Worm (Caenorhabditis elegans) whole organism, young adult: ENCODE measurements around the gene pro-1.

ENCODE experiments used
- B0336.3 ChIP-seq: fragments of 200-800 bp; sonication (Bioruptor generic); IDR thresholded peaks from 2 replicates; pipeline ENCODE4 v1.3.6; 2022; ENCODE audit warnings: missing genetic modification characterization, missing compliant biosample characterization
- C17E4.6 ChIP-seq: fragments of 200-800 bp; sonication (Bioruptor generic); IDR thresholded peaks from 2 replicates; pipeline ENCODE4 v1.3.6; 2022; ENCODE audit warnings: missing genetic modification reagents, missing genetic modification characterization, missing compliant biosample characterization
- F37B4.10 ChIP-seq: fragments of 200-800 bp; sonication (Bioruptor generic); IDR thresholded peaks from 2 replicates; pipeline ENCODE4 v1.3.6; 2022; ENCODE audit warnings: missing genetic modification characterization, missing compliant biosample characterization
- Y53G8AR.9 ChIP-seq: fragments of 200-800 bp; sonication (Bioruptor generic); conservative IDR thresholded peaks from 2 replicates; pipeline ENCODE4 v1.3.6; 2022; ENCODE audit warnings: missing genetic modification reagents, missing genetic modification characterization, missing compliant biosample characterization
- Y95B8A.8 ChIP-seq: fragments of 200-800 bp; sonication (Bioruptor generic); IDR thresholded peaks from 2 replicates; pipeline ENCODE4 v1.3.6; 2022; ENCODE audit warnings: missing genetic modification reagents, missing genetic modification characterization, missing compliant biosample characterization
- ama-1 ChIP-seq, 3 experiments: fragments of 150-350 bp in 1 of 3; sonication (generic microtip) in 2 of 3; optimal IDR thresholded peaks; 2 replicates each; lab custom pipeline; 2014 to 2018; ENCODE audit warnings: missing biosample characterization in 2 of 3, missing genetic modification characterization in 2 of 3, missing genetic modification reagents in 2 of 3
- aptf-2 ChIP-seq: fragments of 200-800 bp; sonication (Bioruptor generic); conservative IDR thresholded peaks from 2 replicates; pipeline ENCODE4 v1.3.6; 2022; ENCODE audit warnings: missing genetic modification reagents, missing genetic modification characterization, missing compliant biosample characterization
- athp-1 ChIP-seq: sonication (generic microtip); optimal IDR thresholded peaks from 2 replicates; lab custom pipeline; 2017; ENCODE audit warnings: mild to moderate bottlenecking, missing genetic modification characterization, missing compliant biosample characterization
- attf-3 ChIP-seq: fragments of 200-800 bp; sonication (Bioruptor generic); conservative IDR thresholded peaks from 2 replicates; pipeline ENCODE4 v1.3.6; 2022; ENCODE audit warnings: missing genetic modification reagents, missing genetic modification characterization, missing compliant biosample characterization
- attf-6 ChIP-seq: fragments of 200-800 bp; sonication (Bioruptor generic); IDR thresholded peaks from 2 replicates; pipeline ENCODE4 v1.3.6; 2022; ENCODE audit warnings: missing genetic modification reagents, missing genetic modification characterization, missing compliant biosample characterization
- bed-1 ChIP-seq: fragments of 200-800 bp; sonication (Bioruptor generic); IDR thresholded peaks from 2 replicates; pipeline ENCODE4 v1.3.6; 2022; ENCODE audit warnings: missing genetic modification reagents, missing genetic modification characterization, missing compliant biosample characterization
- ccch-3 ChIP-seq: fragments of 200-800 bp; sonication (Bioruptor generic); optimal IDR thresholded peaks from 2 replicates; lab custom pipeline; 2018; ENCODE audit warnings: mild to moderate bottlenecking, missing genetic modification characterization, missing compliant biosample characterization
- cebp-1 ChIP-seq, 2 experiments: fragments of 200-800 bp in 1 of 2; sonication (Bioruptor generic) in 1 of 2; sonication (generic microtip) in 1 of 2; IDR thresholded peaks in 1 of 2; optimal IDR thresholded peaks in 1 of 2; 2 replicates each; pipeline versions ENCODE4 v1.3.6 to Lab custom; 2017 to 2022; ENCODE audit warnings: missing compliant biosample characterization in 2 of 2, missing genetic modification characterization in 2 of 2, mild to moderate bottlenecking in 1 of 2, missing genetic modification reagents in 1 of 2, moderate library complexity in 1 of 2
- chd-7 ChIP-seq: sonication (generic microtip); optimal IDR thresholded peaks from 2 replicates; lab custom pipeline; 2016; ENCODE audit warnings: mild to moderate bottlenecking, missing genetic modification characterization, moderate library complexity, missing compliant biosample characterization
- dox-1 ChIP-seq: fragments of 200-800 bp; sonication (Bioruptor generic); IDR thresholded peaks from 2 replicates; pipeline ENCODE4 v1.3.6; 2022; ENCODE audit warnings: missing genetic modification reagents, missing genetic modification characterization, missing compliant biosample characterization
- ekl-4 ChIP-seq: fragments of 200-800 bp; sonication (Bioruptor generic); IDR thresholded peaks from 2 replicates; pipeline ENCODE4 v1.3.6; 2022; ENCODE audit warnings: missing genetic modification reagents, missing genetic modification characterization, missing compliant biosample characterization
- fkh-3 ChIP-seq: sonication (generic microtip); optimal IDR thresholded peaks from 2 replicates; lab custom pipeline; 2016; ENCODE audit warnings: mild to moderate bottlenecking, missing genetic modification characterization, missing compliant biosample characterization
- him-1 ChIP-seq: sonication (generic microtip); optimal IDR thresholded peaks from 2 replicates; lab custom pipeline; 2016; ENCODE audit warnings: missing genotype, missing genetic modification reagents, missing genetic modification characterization, missing compliant biosample characterization
- hlh-12 ChIP-seq: sonication (generic microtip); optimal IDR thresholded peaks from 2 replicates; lab custom pipeline; 2016; ENCODE audit warnings: missing genetic modification characterization, missing compliant biosample characterization
- hlh-26 ChIP-seq: fragments of 200-800 bp; sonication (Bioruptor generic); conservative IDR thresholded peaks from 2 replicates; pipeline ENCODE4 v1.3.6; 2022; ENCODE audit warnings: missing genetic modification reagents, missing genetic modification characterization, missing compliant biosample characterization
- hmg-1.2 ChIP-seq: fragments of 200-800 bp; sonication (Bioruptor generic); IDR thresholded peaks from 2 replicates; pipeline ENCODE4 v1.3.6; 2022; ENCODE audit warnings: missing genetic modification reagents, missing genetic modification characterization, missing compliant biosample characterization
- hsf-1 ChIP-seq: fragments of 200-800 bp; sonication (Bioruptor generic); IDR thresholded peaks from 2 replicates; pipeline ENCODE4 v1.3.6; 2022; ENCODE audit warnings: missing genetic modification reagents, missing genetic modification characterization, missing compliant biosample characterization
- let-526 ChIP-seq: fragments of 200-800 bp; sonication (Bioruptor generic); IDR thresholded peaks from 2 replicates; pipeline ENCODE4 v1.3.6; 2022; ENCODE audit warnings: missing genetic modification reagents, missing genetic modification characterization, missing compliant biosample characterization
- let-607 ChIP-seq, 2 experiments: fragments of 200-800 bp in 1 of 2; sonication (Bioruptor generic) in 1 of 2; sonication (generic microtip) in 1 of 2; optimal IDR thresholded peaks; 2 replicates each; lab custom pipeline; 2016 to 2018; ENCODE audit warnings: mild to moderate bottlenecking in 2 of 2, missing compliant biosample characterization in 2 of 2, missing genetic modification characterization in 2 of 2, moderate library complexity in 2 of 2, missing genotype in 1 of 2
- lin-26 ChIP-seq: fragments of 200-800 bp; sonication (Bioruptor generic); IDR thresholded peaks from 2 replicates; pipeline ENCODE4 v1.3.6; 2022; ENCODE audit warnings: missing genetic modification reagents, missing genetic modification characterization, missing compliant biosample characterization
- lin-35 ChIP-seq, 3 experiments: fragments of 150-350 bp in 2 of 3; sonication (generic microtip) in 1 of 3; optimal IDR thresholded peaks; 2 replicates each; lab custom pipeline; 2014 to 2018; ENCODE audit warnings: missing biosample characterization in 3 of 3, missing genetic modification characterization in 3 of 3, missing genetic modification reagents in 3 of 3
- lin-40 ChIP-seq: sonication (generic microtip); optimal IDR thresholded peaks from 2 replicates; lab custom pipeline; 2016; ENCODE audit warnings: missing genetic modification characterization, mild to moderate bottlenecking, missing compliant biosample characterization, missing genotype, missing genetic modification reagents
- madf-3 ChIP-seq: fragments of 200-800 bp; sonication (Bioruptor generic); IDR thresholded peaks from 2 replicates; pipeline ENCODE4 v1.3.6; 2022; ENCODE audit warnings: missing genetic modification reagents, missing genetic modification characterization, missing compliant biosample characterization
- nfya-2 ChIP-seq: fragments of 200-800 bp; sonication (Bioruptor generic); IDR thresholded peaks from 2 replicates; pipeline ENCODE4 v1.3.6; 2022; ENCODE audit warnings: missing genetic modification reagents, missing genetic modification characterization, missing compliant biosample characterization
- nfyb-1 ChIP-seq: fragments of 200-800 bp; sonication (Bioruptor generic); IDR thresholded peaks from 2 replicates; pipeline ENCODE4 v1.3.6; 2022; ENCODE audit warnings: missing genetic modification reagents, missing genetic modification characterization, missing compliant biosample characterization
- nhr-120 ChIP-seq: fragments of 200-800 bp; sonication (Bioruptor generic); IDR thresholded peaks from 2 replicates; pipeline ENCODE4 v1.3.6; 2022; ENCODE audit warnings: missing genetic modification characterization, missing compliant biosample characterization
- nhr-90 ChIP-seq: sonication (generic microtip); optimal IDR thresholded peaks from 2 replicates; lab custom pipeline; 2016; ENCODE audit warnings: missing genotype, mild to moderate bottlenecking, missing genetic modification characterization, missing compliant biosample characterization
- pha-4 ChIP-seq: fragments of 150-350 bp; sonication (generic microtip); optimal IDR thresholded peaks from 2 replicates; lab custom pipeline; 2014; ENCODE audit warnings: missing biosample characterization, missing genetic modification reagents, missing genetic modification characterization
- rcor-1 ChIP-seq: fragments of 200-800 bp; sonication (Bioruptor generic); IDR thresholded peaks from 2 replicates; pipeline ENCODE4 v1.3.6; 2022; ENCODE audit warnings: missing genetic modification reagents, missing genetic modification characterization, missing compliant biosample characterization
- rpc-1 ChIP-seq, 2 experiments: fragments of 150-350 bp in 1 of 2; sonication (generic microtip) in 1 of 2; optimal IDR thresholded peaks; 2 replicates each; lab custom pipeline; 2014 to 2018; ENCODE audit warnings: missing biosample characterization in 1 of 2, missing genetic modification characterization in 1 of 2, missing genetic modification reagents in 1 of 2, missing genotype in 1 of 2
- somi-1 ChIP-seq: fragments of 200-800 bp; sonication (Bioruptor generic); optimal IDR thresholded peaks from 2 replicates; lab custom pipeline; 2018; ENCODE audit warnings: mild to moderate bottlenecking, missing genetic modification characterization, missing compliant biosample characterization
- tlf-1 ChIP-seq: fragments of 200-800 bp; sonication (Bioruptor generic); optimal IDR thresholded peaks from 2 replicates; lab custom pipeline; 2018; ENCODE audit warnings: mild to moderate bottlenecking, missing genetic modification characterization, missing compliant biosample characterization
- unc-62 ChIP-seq: fragments of 150-350 bp; optimal IDR thresholded peaks from 2 replicates; lab custom pipeline; 2014; ENCODE audit warnings: missing biosample characterization, missing genetic modification reagents, missing genetic modification characterization
- xnd-1 ChIP-seq: sonication (generic microtip); optimal IDR thresholded peaks from 2 replicates; lab custom pipeline; 2016; ENCODE audit warnings: missing genotype, missing genetic modification reagents, missing genetic modification characterization, missing compliant biosample characterization
- zfh-2 ChIP-seq: fragments of 200-800 bp; sonication (Bioruptor generic); conservative IDR thresholded peaks from 2 replicates; pipeline ENCODE4 v1.3.6; 2022; ENCODE audit warnings: missing genetic modification reagents, missing genetic modification characterization, missing compliant biosample characterization
- ztf-26 ChIP-seq: sonication (generic microtip); optimal IDR thresholded peaks from 2 replicates; lab custom pipeline; 2017; ENCODE audit warnings: missing genetic modification characterization, missing compliant biosample characterization

Gene pro-1

ce11 chrII:10547311-10547710, 5.5 kb upstream of the pro-1 start (continued):
- TF ChIP-seq aptf-2 (GFP tag; lab: Robert Waterston, UW) (no peak; the same call in 1 of the 2 replicates), C17E4.6 (GFP tag; lab: Robert Waterston, UW) (peak; percentile 6; the same call in 1 of the 2 replicates), bed-1 (0 out of 2 replicates have a peak, but pooled peaks have one; percentile 11), ztf-26 (tag; lab: Kevin White, UChicago) (peak; percentile 80), hlh-26 (GFP tag; lab: Robert Waterston, UW) (no peak)

- TF ChIP-seq pha-4 (tag; lab: Kevin White, UChicago) (peak; percentile 30), Y95B8A.8 (GFP tag; lab: Robert Waterston, UW) (0 out of 2 replicates have a peak, but pooled peaks have one; percentile 10), nfyb-1 (GFP tag; lab: Robert Waterston, UW) (0 out of 2 replicates have a peak, but pooled peaks have one; percentile 7), dox-1 (GFP tag; lab: Robert Waterston, UW) (no peak)
Measured at ce11 chrII:10546784-10547087, 4.9 kb upstream of the pro-1 start.

- peak; percentile 27; the same call in 1 of the 2 replicates for TF ChIP-seq ekl-4 (GFP tag; lab: Robert Waterston, UW)
- peak; percentile 85 for TF ChIP-seq hsf-1 (GFP tag; lab: Robert Waterston, UW)
- TF ChIP-seq rpc-1 (optimal IDR thresholded peaks at IDR 0.05; lab: Kevin White, UChicago), result peak; percentile 12
- no peak for TF ChIP-seq rpc-1 (tag; optimal IDR thresholded peaks at IDR 0.05; lab: Kevin White, UChicago)
- TF ChIP-seq somi-1 (GFP tag; lab: Kevin White, UChicago), result no peak
- TF ChIP-seq ccch-3, result no peak
- TF ChIP-seq hmg-1.2 (GFP tag; lab: Robert Waterston, UW), result peak; percentile 18; the same call in 1 of the 2 replicates
- no peak for TF ChIP-seq nfya-2 (GFP tag; lab: Robert Waterston, UW)
- TF ChIP-seq tlf-1, result peak; percentile 39
- peak; percentile 52 for TF ChIP-seq zfh-2 (GFP tag; lab: Robert Waterston, UW)
- TF ChIP-seq lin-35 (GFP tag; optimal IDR thresholded peaks at IDR 0.05; lab: Kevin White, UChicago), result peak in 1 of 3 experiments; percentile 20
- peak; percentile 70 for TF ChIP-seq madf-3 (GFP tag; lab: Robert Waterston, UW)
- TF ChIP-seq Y53G8AR.9, result peak; percentile 32; the same call in 1 of the 2 replicates
- TF ChIP-seq attf-6 (GFP tag; lab: Robert Waterston, UW), result 0 out of 2 replicates have a peak, but pooled peaks have one; percentile 26
- TF ChIP-seq F37B4.10 (GFP tag; lab: Robert Waterston, UW), result no peak
- TF ChIP-seq lin-40 (tag; lab: Kevin White, UChicago), result no peak
- no peak for TF ChIP-seq hlh-12 (tag; lab: Kevin White, UChicago)
- TF ChIP-seq pha-4 (tag; lab: Kevin White, UChicago), result no peak
- no peak for TF ChIP-seq ztf-26 (tag; lab: Kevin White, UChicago)
- peak; percentile 35 for TF ChIP-seq nhr-90 (tag; lab: Kevin White, UChicago)
- TF ChIP-seq him-1 (tag; lab: Kevin White, UChicago), result no peak
- no peak; the same call in 1 of the 2 replicates for TF ChIP-seq rcor-1 (GFP tag; lab: Robert Waterston, UW)
- no peak for TF ChIP-seq unc-62
- TF ChIP-seq attf-3 (GFP tag; lab: Robert Waterston, UW), result 0 out of 2 replicates have a peak, but pooled peaks have one; percentile 20
- no peak for TF ChIP-seq let-526 (GFP tag; lab: Robert Waterston, UW)
- TF ChIP-seq hlh-26 (GFP tag; lab: Robert Waterston, UW), result no peak
- TF ChIP-seq chd-7 (tag; lab: Kevin White, UChicago), result peak; percentile 17
- peak; percentile 82 for TF ChIP-seq lin-26
- no peak for TF ChIP-seq cebp-1 (GFP tag; IDR thresholded peaks at IDR 0.05; lab: Robert Waterston, UW)
- TF ChIP-seq cebp-1 (tag; optimal IDR thresholded peaks at IDR 0.05; lab: Kevin White, UChicago), result no peak
- peak; percentile 74 for TF ChIP-seq ama-1 (optimal IDR thresholded peaks at IDR 0.05; lab: Kevin White, UChicago)
- TF ChIP-seq ama-1 (GFP tag; optimal IDR thresholded peaks at IDR 0.05; lab: Kevin White, UChicago), result no peak
- no peak for TF ChIP-seq athp-1 (tag; lab: Kevin White, UChicago)
- TF ChIP-seq B0336.3, result peak; percentile 3; the same call in 1 of the 2 replicates
- peak; percentile 55 for TF ChIP-seq fkh-3
- no peak for TF ChIP-seq xnd-1 (tag; lab: Kevin White, UChicago)
- TF ChIP-seq let-607 (tag; optimal IDR thresholded peaks at IDR 0.05; lab: Kevin White, UChicago), result no peak
- no peak for TF ChIP-seq nhr-120 (GFP tag; lab: Robert Waterston, UW)
Measured at ce11 chrII:10545924-10546783, 4.4 kb upstream of the pro-1 start.
